Fruit fly (Drosophila melanogaster) whole organism, embryonic: Measurements from ENCODE around the gene CG18598.

Experiments used
- Awh ChIP-seq: fragments of 200-800 bp; sonication (Bioruptor generic); IDR thresholded peaks from 2 replicates; pipeline ENCODE4, ENCODE4 v1.3.6; 2022; ENCODE audit warnings: missing biosample characterization, missing genetic modification characterization
- Blimp-1 ChIP-seq: fragments of 200-800 bp; sonication (Bioruptor generic); optimal IDR thresholded peaks from 3 replicates; lab custom pipeline; 2018; ENCODE audit warnings: missing biosample characterization, missing genetic modification characterization, mild to moderate bottlenecking, moderate library complexity, missing genetic modification reagents
- Bteb2 ChIP-seq: fragments of 200-800 bp; sonication (Bioruptor generic); optimal IDR thresholded peaks from 2 replicates; lab custom pipeline; 2016; ENCODE audit warnings: missing biosample characterization, missing genetic modification characterization
- CG1024 ChIP-seq: fragments of 200-800 bp; sonication (Bioruptor generic); IDR thresholded peaks from 2 replicates; pipeline ENCODE4 v1.3.6; 2022; ENCODE audit warnings: missing biosample characterization, missing genetic modification characterization
- CG10321 ChIP-seq: fragments of 200-800 bp; sonication (Bioruptor generic); IDR thresholded peaks from 2 replicates; pipeline ENCODE4 v1.3.6; 2022; ENCODE audit warnings: missing biosample characterization, missing genetic modification characterization
- CG10543 ChIP-seq: fragments of 200-800 bp; sonication (Bioruptor generic); optimal IDR thresholded peaks from 3 replicates; lab custom pipeline; 2017; ENCODE audit warnings: missing biosample characterization, mild to moderate bottlenecking, missing genetic modification characterization, moderate library complexity
- CG11085 ChIP-seq: fragments of 200-800 bp; sonication (Bioruptor generic); IDR thresholded peaks from 2 replicates; pipeline ENCODE4 v1.3.6; 2022; ENCODE audit warnings: missing biosample characterization, missing genetic modification characterization
- CG12744 ChIP-seq: fragments of 200-800 bp; sonication (Bioruptor generic); optimal IDR thresholded peaks from 2 replicates; lab custom pipeline; 2016; ENCODE audit warnings: missing biosample characterization, missing genetic modification characterization
- CG12942 ChIP-seq: fragments of 200-800 bp; sonication (Bioruptor generic); optimal IDR thresholded peaks from 3 replicates; lab custom pipeline; 2016; ENCODE audit warnings: missing biosample characterization, missing genetic modification characterization
- CG14050 ChIP-seq: fragments of 200-800 bp; sonication (Bioruptor generic); IDR thresholded peaks from 3 replicates; pipeline ENCODE4 v1.3.6; 2022; ENCODE audit warnings: missing biosample characterization, missing genetic modification characterization
- CG15269 ChIP-seq: fragments of 200-800 bp; sonication (Bioruptor generic); optimal IDR thresholded peaks from 2 replicates; lab custom pipeline; 2018; ENCODE audit warnings: missing biosample characterization, mild to moderate bottlenecking, missing genetic modification characterization, moderate library complexity
- CG18262 ChIP-seq: fragments of 200-800 bp; optimal IDR thresholded peaks from 3 replicates; lab custom pipeline; 2019; ENCODE audit warnings: missing biosample characterization, mild to moderate bottlenecking, missing genetic modification characterization, moderate library complexity
- CG30020 ChIP-seq: fragments of 200-800 bp; optimal IDR thresholded peaks from 2 replicates; lab custom pipeline; 2019; ENCODE audit warnings: missing biosample characterization, mild to moderate bottlenecking, missing genetic modification characterization, moderate library complexity
- CG33557 ChIP-seq: fragments of 200-800 bp; sonication (Bioruptor generic); optimal IDR thresholded peaks from 2 replicates; lab custom pipeline; 2019; ENCODE audit warnings: missing biosample characterization, mild to moderate bottlenecking, missing genetic modification characterization, moderate library complexity
- CG5180 ChIP-seq: fragments of 200-800 bp; sonication (Bioruptor generic); optimal IDR thresholded peaks from 3 replicates; lab custom pipeline; 2017; ENCODE audit warnings: missing biosample characterization, missing genetic modification characterization, mild to moderate bottlenecking, moderate library complexity, missing genetic modification reagents
- CG6654 ChIP-seq: fragments of 200-800 bp; sonication (Bioruptor generic); optimal IDR thresholded peaks from 2 replicates; lab custom pipeline; 2017; ENCODE audit warnings: missing biosample characterization, mild to moderate bottlenecking, missing genetic modification characterization
- CG7556 ChIP-seq: fragments of 200-800 bp; sonication (Bioruptor generic); optimal IDR thresholded peaks from 2 replicates; lab custom pipeline; 2017; ENCODE audit warnings: missing biosample characterization, mild to moderate bottlenecking, missing genetic modification characterization
- CG8089 ChIP-seq: fragments of 200-800 bp; sonication (Bioruptor generic); optimal IDR thresholded peaks from 3 replicates; lab custom pipeline; 2016; ENCODE audit warnings: missing biosample characterization, missing genetic modification characterization
- CG8765 ChIP-seq: fragments of 200-800 bp; sonication (Bioruptor generic); IDR thresholded peaks from 2 replicates; pipeline ENCODE4 v1.3.6; 2022; ENCODE audit warnings: missing biosample characterization, missing genetic modification characterization
- CG8944 ChIP-seq: fragments of 200-800 bp; sonication (Bioruptor generic); optimal IDR thresholded peaks from 3 replicates; lab custom pipeline; 2016; ENCODE audit warnings: missing biosample characterization, missing genetic modification characterization
- CG9876 ChIP-seq: fragments of 200-800 bp; sonication (Bioruptor generic); optimal IDR thresholded peaks from 2 replicates; lab custom pipeline; 2016; ENCODE audit warnings: missing biosample characterization, missing genetic modification characterization
- CrebB ChIP-seq: fragments of 200-800 bp; sonication (Bioruptor generic); optimal IDR thresholded peaks from 3 replicates; lab custom pipeline; 2018; ENCODE audit warnings: missing biosample characterization, mild to moderate bottlenecking, missing genetic modification characterization
- D19A ChIP-seq: fragments of 200-800 bp; optimal IDR thresholded peaks from 3 replicates; lab custom pipeline; 2019; ENCODE audit warnings: missing biosample characterization, mild to moderate bottlenecking, missing genetic modification characterization, moderate library complexity
- ERR ChIP-seq: fragments of 200-800 bp; sonication (Bioruptor generic); optimal IDR thresholded peaks from 2 replicates; lab custom pipeline; 2016; ENCODE audit warnings: missing biosample characterization, missing genetic modification characterization
- Ets97D ChIP-seq: fragments of 200-800 bp; sonication (Bioruptor generic); optimal IDR thresholded peaks from 3 replicates; lab custom pipeline; 2016; ENCODE audit warnings: missing biosample characterization, missing genetic modification characterization
- H2.0 ChIP-seq: fragments of 200-800 bp; sonication (Bioruptor generic); IDR thresholded peaks from 2 replicates; pipeline ENCODE4 v1.3.6; 2022; ENCODE audit warnings: missing biosample characterization, missing genetic modification characterization
- HLH54F ChIP-seq: fragments of 200-800 bp; sonication (Bioruptor generic); optimal IDR thresholded peaks from 3 replicates; lab custom pipeline; 2016; ENCODE audit warnings: missing biosample characterization, missing genetic modification characterization
- HLHmδ ChIP-seq: fragments of 200-800 bp; sonication (Bioruptor generic); optimal IDR thresholded peaks from 2 replicates; lab custom pipeline; 2018; ENCODE audit warnings: missing biosample characterization, mild to moderate bottlenecking, missing genetic modification characterization, moderate library complexity
- Hand ChIP-seq: fragments of 200-800 bp; sonication (Bioruptor generic); optimal IDR thresholded peaks from 2 replicates; lab custom pipeline; 2017; ENCODE audit warnings: mild to moderate bottlenecking, missing biosample characterization, missing genetic modification reagents, missing genetic modification characterization
- Hey ChIP-seq: fragments of 200-800 bp; sonication (Bioruptor generic); optimal IDR thresholded peaks from 3 replicates; lab custom pipeline; 2018; ENCODE audit warnings: missing biosample characterization, mild to moderate bottlenecking, missing genetic modification characterization
- HmgZ ChIP-seq: fragments of 200-800 bp; sonication (Bioruptor generic); optimal IDR thresholded peaks from 2 replicates; lab custom pipeline; 2018; ENCODE audit warnings: missing biosample characterization, mild to moderate bottlenecking, missing genetic modification characterization
- Xrp1 ChIP-seq: fragments of 200-800 bp; sonication (Bioruptor generic); IDR thresholded peaks from 2 replicates; pipeline ENCODE4 v1.3.6; 2022; ENCODE audit warnings: missing biosample characterization, missing genetic modification characterization
- aop ChIP-seq: fragments of 200-800 bp; sonication (Bioruptor generic); IDR thresholded peaks from 2 replicates; pipeline ENCODE4 v1.3.6; 2022; ENCODE audit warnings: missing biosample characterization, missing genetic modification characterization
- bigmax ChIP-seq: fragments of 200-800 bp; sonication (Bioruptor generic); optimal IDR thresholded peaks from 2 replicates; lab custom pipeline; 2018; ENCODE audit warnings: missing biosample characterization, mild to moderate bottlenecking, missing genetic modification characterization
- chn ChIP-seq: fragments of 200-800 bp; sonication (Bioruptor generic); optimal IDR thresholded peaks from 2 replicates; lab custom pipeline; 2016; ENCODE audit warnings: missing biosample characterization, missing genetic modification characterization
- da ChIP-seq: fragments of 200-800 bp; sonication (Bioruptor generic); optimal IDR thresholded peaks from 2 replicates; lab custom pipeline; 2016; ENCODE audit warnings: missing biosample characterization, missing genetic modification characterization
- dan ChIP-seq: fragments of 200-800 bp; sonication (Bioruptor generic); IDR thresholded peaks from 2 replicates; pipeline ENCODE4 v1.3.6; 2022; ENCODE audit warnings: missing biosample characterization, missing genetic modification characterization
- dmrt99B ChIP-seq: fragments of 200-800 bp; sonication (Bioruptor generic); optimal IDR thresholded peaks from 2 replicates; lab custom pipeline; 2018; ENCODE audit warnings: missing biosample characterization, mild to moderate bottlenecking, missing genetic modification characterization, moderate library complexity
- gro ChIP-seq: fragments of 200-800 bp; sonication (Bioruptor generic); optimal IDR thresholded peaks from 2 replicates; lab custom pipeline; 2016; ENCODE audit warnings: missing biosample characterization, missing genetic modification characterization
- lmd ChIP-seq: fragments of 200-800 bp; sonication (Bioruptor generic); IDR thresholded peaks from 2 replicates; pipeline ENCODE4 v1.3.6; 2022; ENCODE audit warnings: missing biosample characterization, missing genetic modification characterization
- maf-S ChIP-seq: fragments of 200-800 bp; sonication (Bioruptor generic); optimal IDR thresholded peaks from 2 replicates; lab custom pipeline; 2016; ENCODE audit warnings: missing biosample characterization, missing genetic modification characterization
- nmo ChIP-seq: fragments of 200-800 bp; sonication (Bioruptor generic); optimal IDR thresholded peaks from 2 replicates; lab custom pipeline; 2018; ENCODE audit warnings: missing biosample characterization, mild to moderate bottlenecking, missing genetic modification characterization, moderate library complexity
- onecut ChIP-seq: fragments of 200-800 bp; sonication (Bioruptor generic); IDR thresholded peaks from 2 replicates; pipeline ENCODE4 v1.3.6; 2022; ENCODE audit warnings: missing biosample characterization, missing genetic modification characterization
- pan ChIP-seq, 4 experiments: fragments of >200 bp in 3 of 4; fragments of 200-800 bp in 1 of 4; sonication (Bioruptor generic) in 1 of 4; optimal IDR thresholded peaks in 3 of 4; IDR thresholded peaks in 1 of 4; 2 replicates each; pipeline versions ENCODE4 v1.3.6 to Lab custom; 2017 to 2022; ENCODE audit warnings: missing biosample characterization in 2 of 4, missing genetic modification characterization in 2 of 4, mixed read lengths in 1 of 4
- scrt ChIP-seq: fragments of 200-800 bp; sonication (Bioruptor generic); optimal IDR thresholded peaks from 2 replicates; lab custom pipeline; 2018; ENCODE audit warnings: missing biosample characterization, mild to moderate bottlenecking, missing genetic modification characterization, moderate library complexity
- sd ChIP-seq: fragments of 200-800 bp; sonication (Bioruptor generic); optimal IDR thresholded peaks from 3 replicates; lab custom pipeline; 2018; ENCODE audit warnings: missing biosample characterization, mild to moderate bottlenecking, missing genetic modification characterization, moderate library complexity
- sqz ChIP-seq: fragments of 200-800 bp; sonication (Bioruptor generic); optimal IDR thresholded peaks from 3 replicates; lab custom pipeline; 2018; ENCODE audit warnings: missing biosample characterization, mild to moderate bottlenecking, missing genetic modification characterization
- tin ChIP-seq: fragments of 200-800 bp; sonication (Bioruptor generic); optimal IDR thresholded peaks from 3 replicates; lab custom pipeline; 2016; ENCODE audit warnings: missing biosample characterization, missing genetic modification characterization
- toy ChIP-seq: fragments of 200-800 bp; sonication (Bioruptor generic); IDR thresholded peaks from 2 replicates; pipeline ENCODE4 v1.3.6; 2022; ENCODE audit warnings: missing biosample characterization, missing genetic modification characterization
- twi ChIP-seq: fragments of 200-800 bp; optimal IDR thresholded peaks from 2 replicates; lab custom pipeline; 2019; ENCODE audit warnings: missing biosample characterization, mild to moderate bottlenecking, missing genetic modification characterization, moderate library complexity
- zen2 ChIP-seq: fragments of 200-800 bp; sonication (Bioruptor generic); IDR thresholded peaks from 3 replicates; pipeline ENCODE4 v1.3.6; 2022; ENCODE audit warnings: missing biosample characterization, missing genetic modification characterization; ENCODE audit not compliant: partially characterized antibody

Gene CG18598

dm6 chr3R:18298298-18298899 is 47.5 kb downstream of the CG18598 start (continued):
- TF ChIP-seq CG8765 (GFP tag; lab: Robert Waterston, UW) (no peak), CG6654 (no peak), Hey (tag; lab: Kevin White, UChicago) (peak; percentile 7), Xrp1 (GFP tag; lab: Robert Waterston, UW) (no peak), chn (GFP tag; lab: Kevin White, UChicago) (peak; percentile 23), HmgZ (tag; lab: Kevin White, UChicago) (peak; percentile 41), Ets97D (GFP tag; lab: Kevin White, UChicago) (no peak), sqz (GFP tag; lab: Kevin White, UChicago) (peak; percentile 8), maf-S (GFP tag; lab: Kevin White, UChicago) (no peak), CG11085 (no peak), tin (GFP tag; lab: Kevin White, UChicago) (no peak), aop (GFP tag; lab: Robert Waterston, UW) (no peak), D19A (tag; lab: Kevin White, UChicago) (no peak), Hand (GFP tag; lab: Kevin White, UChicago) (no peak), HLH54F (GFP tag; lab: Kevin White, UChicago) (peak; percentile 11), CG5180 (GFP tag; lab: Kevin White, UChicago) (no peak), toy (GFP tag; lab: Robert Waterston, UW) (no peak), nmo (GFP tag; lab: Kevin White, UChicago) (no peak), CG33557 (GFP tag; lab: Kevin White, UChicago) (no peak), CG30020 (tag; lab: Kevin White, UChicago) (no peak), CG10321 (GFP tag; lab: Robert Waterston, UW) (no peak), scrt (GFP tag; lab: Kevin White, UChicago) (no peak), CG8089 (GFP tag; lab: Kevin White, UChicago) (peak; percentile 38), CrebB (tag; lab: Kevin White, UChicago) (peak; percentile 40), H2.0 (GFP tag; lab: Robert Waterston, UW) (no peak), CG18262 (tag; lab: Kevin White, UChicago) (no peak), bigmax (GFP tag; lab: Kevin White, UChicago) (no peak), CG8944 (GFP tag; lab: Kevin White, UChicago) (no peak), dan (GFP tag; lab: Robert Waterston, UW) (no peak), CG1024 (GFP tag; lab: Robert Waterston, UW) (no peak), da (GFP tag; lab: Kevin White, UChicago) (peak; percentile 41), Bteb2 (peak; percentile 17), twi (tag; lab: Kevin White, UChicago) (no peak), CG10543 (GFP tag; lab: Kevin White, UChicago) (peak; percentile 59), CG12942 (GFP tag; lab: Kevin White, UChicago) (no peak), onecut (no peak), CG7556 (GFP tag; lab: Kevin White, UChicago) (no peak), CG14050 (no peak), CG15269 (tag; lab: Kevin White, UChicago) (no peak), dmrt99B (tag; lab: Kevin White, UChicago) (no peak), pan (optimal IDR thresholded peaks at IDR 0.05; lab: Kevin White, UChicago) (no peak), pan (GFP tag; optimal IDR thresholded peaks at IDR 0.05 in 1 of 2, IDR thresholded peaks at IDR 0.05 in 1 of 2) (peak in 1 of 2 experiments; percentile 17), gro (GFP tag; lab: Kevin White, UChicago) (no peak), sd (tag; lab: Kevin White, UChicago) (peak; percentile 72), Awh (GFP tag; lab: Robert Waterston, UW) (peak; percentile 58; the same call in 1 of the 2 replicates), ERR (GFP tag; lab: Kevin White, UChicago) (peak; percentile 43), CG12744 (GFP tag; lab: Kevin White, UChicago) (no peak), HLHmδ (peak; percentile 91), CG9876 (GFP tag; lab: Kevin White, UChicago) (no peak), zen2 (GFP tag; lab: Robert Waterston, UW) (no peak), lmd (GFP tag; lab: Robert Waterston, UW) (no peak), Blimp-1 (no peak)
